3 fruit fly cellular contexts compared by ENCODE assay signal in the genomic region with DNA sequence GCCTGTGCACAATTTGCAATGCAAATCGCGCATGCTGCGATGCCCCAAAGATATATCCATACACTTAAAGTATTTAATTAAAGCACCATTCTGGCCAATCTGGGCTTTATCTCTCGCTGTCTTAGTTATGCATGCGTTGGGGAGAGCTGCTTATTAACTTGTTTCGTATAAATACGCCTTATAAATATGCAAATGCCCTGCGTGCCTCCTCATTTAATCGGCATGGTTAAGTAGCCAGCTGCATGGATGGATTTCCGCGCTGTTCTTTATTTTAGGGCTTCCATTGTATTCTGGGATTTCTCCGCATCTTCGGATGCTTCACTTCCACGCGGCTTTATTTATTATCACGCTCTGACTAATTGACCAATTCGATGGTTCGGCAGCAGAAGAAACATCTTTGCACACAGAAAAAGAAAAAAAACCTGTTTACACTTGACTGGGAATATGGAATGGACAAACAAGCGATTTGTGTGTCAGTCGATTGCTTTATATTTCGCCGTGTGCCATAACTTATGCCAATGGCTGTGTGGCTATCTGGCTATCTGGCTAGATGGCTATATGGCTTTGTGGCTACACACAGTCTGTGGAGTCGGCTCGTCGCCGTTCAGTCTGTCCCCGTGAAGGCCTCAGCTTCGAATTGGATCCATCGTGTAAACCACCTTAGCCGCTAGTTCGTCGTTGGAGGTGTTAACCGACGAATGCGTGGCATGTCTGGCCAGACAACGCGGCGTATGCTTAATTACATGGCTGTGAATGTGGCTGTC.
TF ChIP-seq lines count a peak whose summit lies in the region.

No protein-coding gene starts in this region.

- no peak for TF ChIP-seq CTCF in whole organism, embryonic (GFP tag; optimal IDR thresholded peaks at IDR 0.05; lab: Kevin White, UChicago)

TF ChIP-seq in whole organism, embryonic, 481 proteins besides CTCF, POLR2A, EP300 and RAD21 (continues in another document):
- TF ChIP-seq Hey (tag; optimal IDR thresholded peaks at IDR 0.05; lab: Kevin White, UChicago) (no peak), CG5180 (GFP tag; optimal IDR thresholded peaks at IDR 0.05; lab: Kevin White, UChicago) (peak; percentile 24), Dref (GFP tag; IDR thresholded peaks at IDR 0.05; lab: Robert Waterston, UW) (0 out of 2 replicates have a peak, but pooled peaks have one; percentile 28), sd (tag; optimal IDR thresholded peaks at IDR 0.05; lab: Kevin White, UChicago) (peak; percentile 56), CG31388 (GFP tag; optimal IDR thresholded peaks at IDR 0.05; lab: Kevin White, UChicago) (no peak), CG12769 (tag; optimal IDR thresholded peaks at IDR 0.05; lab: Kevin White, UChicago) (peak; percentile 58), CG10366 (GFP tag; IDR thresholded peaks at IDR 0.05; lab: Robert Waterston, UW) (no peak), nau (GFP tag; optimal IDR thresholded peaks at IDR 0.05; lab: Kevin White, UChicago) (no peak), CG6175 (GFP tag; IDR thresholded peaks at IDR 0.05; lab: Robert Waterston, UW) (0 out of 3 replicates have a peak, but pooled peaks have one; percentile 49), CG34224 (GFP tag; IDR thresholded peaks at IDR 0.05; lab: Robert Waterston, UW; ENCODE audit: partially characterized antibody) (no peak), ci (GFP tag; IDR thresholded peaks at IDR 0.05; lab: Robert Waterston, UW) (0 out of 3 replicates have a peak, but pooled peaks have one; percentile 41), gsb (GFP tag; IDR thresholded peaks at IDR 0.05; lab: Robert Waterston, UW) (no peak), en (GFP tag; optimal IDR thresholded peaks at IDR 0.05; lab: Kevin White, UChicago) (no peak), chinmo (GFP tag; IDR thresholded peaks at IDR 0.05; lab: Robert Waterston, UW; ENCODE audit: partially characterized antibody) (peak; percentile 91; the same call in 3 of the 4 replicates), CG9932 (GFP tag; IDR thresholded peaks at IDR 0.05; lab: Robert Waterston, UW) (peak; percentile 51; the same call in 1 of the 2 replicates), crc (GFP tag; optimal IDR thresholded peaks at IDR 0.05; lab: Kevin White, UChicago) (no peak), CG33213 (GFP tag; optimal IDR thresholded peaks at IDR 0.05; lab: Kevin White, UChicago) (no peak), Med (GFP tag; lab: Kevin White, UChicago) (peak; percentile 71), CG15269 (tag; optimal IDR thresholded peaks at IDR 0.05; lab: Kevin White, UChicago) (peak; percentile 43), Vsx1 (GFP tag; optimal IDR thresholded peaks at IDR 0.05; lab: Kevin White, UChicago) (peak; percentile 62), MBD-R2 (GFP tag; IDR thresholded peaks at IDR 0.05; lab: Robert Waterston, UW) (no peak), CG10543 (GFP tag; optimal IDR thresholded peaks at IDR 0.05; lab: Kevin White, UChicago) (peak; percentile 45), abd-A (tag; optimal IDR thresholded peaks at IDR 0.05; lab: Kevin White, UChicago) (peak; percentile 90), prd (optimal IDR thresholded peaks at IDR 0.05; lab: Kevin White, UChicago) (no peak), prd (GFP tag; IDR thresholded peaks at IDR 0.05; lab: Robert Waterston, UW) (no peak), vvl (GFP tag; IDR thresholded peaks at IDR 0.05; lab: Robert Waterston, UW) (peak; percentile 82)

TF ChIP-seq in whole organism, prepupa, 60 proteins besides CTCF, POLR2A, EP300 and RAD21:
- no peak for TF ChIP-seq CG16779 (tag; optimal IDR thresholded peaks at IDR 0.05; lab: Kevin White, UChicago)
- peak in 1 of 2 experiments; percentile 23 for TF ChIP-seq ss (GFP tag; optimal IDR thresholded peaks at IDR 0.05; lab: Kevin White, UChicago)
- peak; percentile 46 for TF ChIP-seq Eip78C (GFP tag; lab: Kevin White, UChicago)

TF ChIP-seq in whole organism, pupa, 21 proteins besides CTCF, POLR2A, EP300 and RAD21:
- no peak for TF ChIP-seq CG34367 (tag; optimal IDR thresholded peaks at IDR 0.05; lab: Kevin White, UChicago)
- TF ChIP-seq CG9948 (tag; optimal IDR thresholded peaks at IDR 0.05; lab: Kevin White, UChicago): no peak
- no peak for TF ChIP-seq gl (tag; optimal IDR thresholded peaks at IDR 0.05; lab: Kevin White, UChicago)
- TF ChIP-seq CG10348 (GFP tag; IDR thresholded peaks at IDR 0.05; lab: Robert Waterston, UW): no peak
- no peak for TF ChIP-seq Pif1B (GFP tag; optimal IDR thresholded peaks at IDR 0.05; lab: Kevin White, UChicago)
- peak; percentile 24 for TF ChIP-seq EcR (GFP tag; optimal IDR thresholded peaks at IDR 0.05; lab: Kevin White, UChicago)
- TF ChIP-seq rn (GFP tag; IDR thresholded peaks at IDR 0.05; lab: Robert Waterston, UW): no peak
